Fruit fly (Drosophila melanogaster) whole organism, embryonic: ENCODE measurements around the gene CG33640.

Experiments
- B-H1 ChIP-seq: fragments of 200-800 bp; sonication (Bioruptor generic); IDR thresholded peaks from 3 replicates; pipeline ENCODE4 v1.3.6; 2022; ENCODE audit warnings: missing biosample characterization, missing genetic modification characterization
- Blimp-1 ChIP-seq: fragments of 200-800 bp; sonication (Bioruptor generic); optimal IDR thresholded peaks from 3 replicates; lab custom pipeline; 2018; ENCODE audit warnings: missing biosample characterization, missing genetic modification characterization, mild to moderate bottlenecking, moderate library complexity, missing genetic modification reagents
- BtbVII ChIP-seq: fragments of 200-800 bp; sonication (Bioruptor generic); optimal IDR thresholded peaks from 3 replicates; lab custom pipeline; 2017; ENCODE audit warnings: missing biosample characterization, mild to moderate bottlenecking, missing genetic modification characterization
- C15 ChIP-seq: fragments of 200-800 bp; sonication (Bioruptor generic); IDR thresholded peaks from 3 replicates; pipeline ENCODE4 v1.3.6; 2022; ENCODE audit warnings: missing biosample characterization, missing genetic modification characterization
- CG10209 ChIP-seq: fragments of 200-800 bp; sonication (Bioruptor generic); optimal IDR thresholded peaks from 3 replicates; lab custom pipeline; 2017; ENCODE audit warnings: missing biosample characterization, mild to moderate bottlenecking, missing genetic modification characterization, missing genetic modification reagents
- CG11093 ChIP-seq: fragments of 200-800 bp; sonication (Bioruptor generic); IDR thresholded peaks from 3 replicates; pipeline ENCODE4 v1.3.6; 2022; ENCODE audit warnings: missing biosample characterization, missing genetic modification characterization
- CG12104 ChIP-seq: fragments of 200-800 bp; sonication (Bioruptor generic); optimal IDR thresholded peaks from 3 replicates; lab custom pipeline; 2016; ENCODE audit warnings: missing biosample characterization, missing genetic modification characterization
- CG1233 ChIP-seq: fragments of 200-800 bp; sonication (Bioruptor generic); optimal IDR thresholded peaks from 4 replicates; lab custom pipeline; 2018; ENCODE audit warnings: missing biosample characterization, mild to moderate bottlenecking, missing genetic modification characterization
- CG13894 ChIP-seq: fragments of 200-800 bp; sonication (Bioruptor generic); optimal IDR thresholded peaks from 3 replicates; lab custom pipeline; 2018; ENCODE audit warnings: missing biosample characterization, mild to moderate bottlenecking, missing genetic modification characterization, moderate library complexity
- CG14441 ChIP-seq: fragments of 200-800 bp; sonication (Bioruptor generic); IDR thresholded peaks from 2 replicates; pipeline ENCODE4 v1.3.6; 2022; ENCODE audit warnings: missing biosample characterization, missing genetic modification characterization
- CG1529 ChIP-seq: fragments of 200-800 bp; sonication (Bioruptor generic); optimal IDR thresholded peaks from 3 replicates; lab custom pipeline; 2018; ENCODE audit warnings: missing biosample characterization, missing genetic modification characterization
- CG15479 ChIP-seq: fragments of 200-800 bp; sonication (Bioruptor generic); optimal IDR thresholded peaks from 3 replicates; lab custom pipeline; 2019; ENCODE audit warnings: missing biosample characterization, mild to moderate bottlenecking, missing genetic modification characterization, moderate library complexity
- CG16863 ChIP-seq: fragments of 200-800 bp; sonication (Bioruptor generic); optimal IDR thresholded peaks from 3 replicates; lab custom pipeline; 2016; ENCODE audit warnings: missing biosample characterization, missing genetic modification characterization
- CG17361 ChIP-seq: fragments of 200-800 bp; sonication (Bioruptor generic); IDR thresholded peaks from 3 replicates; pipeline ENCODE4 v1.3.6; 2022; ENCODE audit warnings: missing biosample characterization, missing genetic modification characterization
- CG17802 ChIP-seq: fragments of 200-800 bp; sonication (Bioruptor generic); optimal IDR thresholded peaks from 2 replicates; lab custom pipeline; 2018; ENCODE audit warnings: missing biosample characterization, mild to moderate bottlenecking, missing genetic modification characterization, moderate library complexity
- CG18011 ChIP-seq: fragments of 200-800 bp; sonication (Bioruptor generic); optimal IDR thresholded peaks from 2 replicates; lab custom pipeline; 2017; ENCODE audit warnings: missing biosample characterization, missing genetic modification characterization, mild to moderate bottlenecking, moderate library complexity, missing genotype
- CG2889 ChIP-seq: fragments of 200-800 bp; sonication (Bioruptor generic); IDR thresholded peaks from 3 replicates; pipeline ENCODE4 v1.3.6; 2022; ENCODE audit warnings: missing biosample characterization, missing genetic modification characterization
- CG30431 ChIP-seq: fragments of 200-800 bp; sonication (Bioruptor generic); optimal IDR thresholded peaks from 2 replicates; lab custom pipeline; 2017; ENCODE audit warnings: missing biosample characterization, missing genetic modification characterization
- CG31224 ChIP-seq: fragments of 200-800 bp; sonication (Bioruptor generic); IDR thresholded peaks from 2 replicates; pipeline ENCODE4 v1.3.6; 2022; ENCODE audit warnings: missing biosample characterization, missing genetic modification characterization
- CG42726 ChIP-seq: fragments of 200-800 bp; sonication (Bioruptor generic); IDR thresholded peaks from 2 replicates; pipeline ENCODE4 v1.3.6; 2022; ENCODE audit warnings: missing biosample characterization, missing genetic modification characterization; ENCODE audit not compliant: partially characterized antibody
- CG4328 ChIP-seq: fragments of 200-800 bp; sonication (Bioruptor generic); optimal IDR thresholded peaks from 3 replicates; lab custom pipeline; 2017; ENCODE audit warnings: missing biosample characterization, missing genetic modification reagents, missing genetic modification characterization
- CG6272 ChIP-seq: fragments of 200-800 bp; sonication (Bioruptor generic); IDR thresholded peaks from 2 replicates; pipeline ENCODE4 v1.3.6; 2022; ENCODE audit warnings: missing biosample characterization, missing genetic modification characterization
- CG6765 ChIP-seq: fragments of 200-800 bp; sonication (Bioruptor generic); optimal IDR thresholded peaks from 3 replicates; lab custom pipeline; 2017; ENCODE audit warnings: missing biosample characterization, mild to moderate bottlenecking, missing genetic modification characterization
- CG6791 ChIP-seq: fragments of 200-800 bp; sonication (Bioruptor generic); IDR thresholded peaks from 3 replicates; pipeline ENCODE4 v1.3.6; 2022; ENCODE audit warnings: missing biosample characterization, missing genetic modification characterization; ENCODE audit not compliant: partially characterized antibody
- CG7839 ChIP-seq: fragments of 200-800 bp; sonication (Bioruptor generic); optimal IDR thresholded peaks from 3 replicates; lab custom pipeline; 2018; ENCODE audit warnings: missing biosample characterization, mild to moderate bottlenecking, missing genetic modification characterization, moderate library complexity
- Dbx ChIP-seq: fragments of 200-800 bp; sonication (Bioruptor generic); IDR thresholded peaks from 3 replicates; pipeline ENCODE4 v1.3.6; 2022; ENCODE audit warnings: missing biosample characterization, missing genetic modification characterization
- Elba2 ChIP-seq: fragments of 200-800 bp; sonication (Bioruptor generic); optimal IDR thresholded peaks from 3 replicates; lab custom pipeline; 2016; ENCODE audit warnings: missing biosample characterization, missing genetic modification characterization
- Hand ChIP-seq: fragments of 200-800 bp; sonication (Bioruptor generic); optimal IDR thresholded peaks from 2 replicates; lab custom pipeline; 2017; ENCODE audit warnings: mild to moderate bottlenecking, missing biosample characterization, missing genetic modification reagents, missing genetic modification characterization
- Kr ChIP-seq: fragments of 200-800 bp; sonication (Bioruptor generic); optimal IDR thresholded peaks from 2 replicates; lab custom pipeline; 2017; ENCODE audit warnings: missing biosample characterization, mild to moderate bottlenecking, missing genetic modification characterization
- Lim3 ChIP-seq: fragments of 200-800 bp; sonication (Bioruptor generic); IDR thresholded peaks from 2 replicates; pipeline ENCODE4 v1.3.6; 2022; ENCODE audit warnings: missing biosample characterization, missing genetic modification characterization
- MBD-R2 ChIP-seq: fragments of 200-800 bp; sonication (Bioruptor generic); IDR thresholded peaks from 2 replicates; pipeline ENCODE4 v1.3.6; 2022; ENCODE audit warnings: missing biosample characterization, missing genetic modification characterization
- Pdp1 ChIP-seq, 2 experiments: fragments of 200-800 bp; sonication (Bioruptor generic); optimal IDR thresholded peaks; 3 replicates each; lab custom pipeline; 2016; ENCODE audit warnings: missing biosample characterization in 2 of 2, missing genetic modification characterization in 2 of 2, mild to moderate bottlenecking in 1 of 2, moderate library complexity in 1 of 2
- Side ChIP-seq: fragments of 200-800 bp; sonication (Bioruptor generic); optimal IDR thresholded peaks from 2 replicates; lab custom pipeline; 2016; ENCODE audit warnings: missing biosample characterization, missing genetic modification characterization
- Sox102F ChIP-seq: fragments of 200-800 bp; sonication (Bioruptor generic); optimal IDR thresholded peaks from 2 replicates; lab custom pipeline; 2018; ENCODE audit warnings: missing biosample characterization, mild to moderate bottlenecking, missing genetic modification characterization, moderate library complexity
- cato ChIP-seq: fragments of 200-800 bp; sonication (Bioruptor generic); optimal IDR thresholded peaks from 2 replicates; lab custom pipeline; 2016; ENCODE audit warnings: missing biosample characterization, missing genetic modification characterization, borderline replicate concordance
- dm ChIP-seq: fragments of 200-800 bp; sonication (Bioruptor generic); optimal IDR thresholded peaks from 3 replicates; lab custom pipeline; 2016; ENCODE audit warnings: missing biosample characterization, missing genetic modification characterization
- dmrt11E ChIP-seq: fragments of 200-800 bp; sonication (Bioruptor generic); optimal IDR thresholded peaks from 3 replicates; lab custom pipeline; 2018; ENCODE audit warnings: missing biosample characterization, mild to moderate bottlenecking, missing genetic modification characterization, moderate library complexity
- fu2 ChIP-seq: fragments of 200-800 bp; sonication (Bioruptor generic); optimal IDR thresholded peaks from 2 replicates; lab custom pipeline; 2016; ENCODE audit warnings: missing biosample characterization, missing genetic modification characterization
- gce ChIP-seq: fragments of 200-800 bp; sonication (Bioruptor generic); IDR thresholded peaks from 3 replicates; pipeline ENCODE4 v1.3.6; 2022; ENCODE audit warnings: missing biosample characterization, missing genetic modification characterization
- ken ChIP-seq: fragments of 200-800 bp; sonication (Bioruptor generic); IDR thresholded peaks from 3 replicates; pipeline ENCODE4 v1.3.6; 2022; ENCODE audit warnings: missing biosample characterization, missing genetic modification characterization
- nau ChIP-seq: fragments of 200-800 bp; sonication (Bioruptor generic); optimal IDR thresholded peaks from 3 replicates; lab custom pipeline; 2017; ENCODE audit warnings: missing biosample characterization, mild to moderate bottlenecking, missing genetic modification characterization, missing genetic modification reagents
- p53 ChIP-seq: fragments of 200-800 bp; sonication (Bioruptor generic); optimal IDR thresholded peaks from 2 replicates; lab custom pipeline; 2016; ENCODE audit warnings: missing biosample characterization, missing genetic modification characterization
- peb ChIP-seq: fragments of 200-800 bp; sonication (Bioruptor generic); IDR thresholded peaks from 2 replicates; pipeline ENCODE4 v1.3.6; 2022; ENCODE audit warnings: missing biosample characterization, missing genetic modification characterization
- pnt ChIP-seq: fragments of 200-800 bp; sonication (Bioruptor generic); optimal IDR thresholded peaks from 3 replicates; lab custom pipeline; 2016; ENCODE audit warnings: missing biosample characterization, missing genetic modification characterization
- ro ChIP-seq: fragments of 200-800 bp; sonication (Bioruptor generic); IDR thresholded peaks from 2 replicates; pipeline ENCODE4 v1.3.6; 2022; ENCODE audit warnings: missing biosample characterization, missing genetic modification characterization
- sc ChIP-seq, 3 experiments: fragments of >200 bp in 2 of 3; fragments of 200-800 bp in 1 of 3; sonication (Bioruptor generic) in 1 of 3; optimal IDR thresholded peaks; 2 replicates in 2 of 3; 3 replicates in 1 of 3; lab custom pipeline; 2017; ENCODE audit warnings: mild to moderate bottlenecking in 1 of 3, missing biosample characterization in 1 of 3, missing genetic modification characterization in 1 of 3, missing genetic modification reagents in 1 of 3
- shn ChIP-seq: fragments of 200-800 bp; sonication (Bioruptor generic); optimal IDR thresholded peaks from 3 replicates; lab custom pipeline; 2016; ENCODE audit warnings: missing biosample characterization, missing genetic modification characterization
- slp2 ChIP-seq: fragments of 200-800 bp; sonication (Bioruptor generic); optimal IDR thresholded peaks from 2 replicates; lab custom pipeline; 2016; ENCODE audit warnings: missing biosample characterization, missing genetic modification characterization

CG33640 gene

dm6 chr2L:13514945-13515687 is 12.5 kb upstream of the CG33640 start (continued):
- no peak for TF ChIP-seq CG15479 (GFP tag; lab: Kevin White, UChicago)
- peak; percentile 1 for TF ChIP-seq dmrt11E (tag; lab: Kevin White, UChicago)
- TF ChIP-seq CG31224, result peak; percentile 77
- peak; percentile 59 for TF ChIP-seq peb (GFP tag; lab: Robert Waterston, UW)
- TF ChIP-seq CG12104 (GFP tag; lab: Kevin White, UChicago), result peak; percentile 76
- no peak for TF ChIP-seq ken (GFP tag; lab: Robert Waterston, UW)
- TF ChIP-seq Kr (GFP tag; lab: Kevin White, UChicago), result no peak
- no peak for TF ChIP-seq Hand (GFP tag; lab: Kevin White, UChicago)
- peak; percentile 66 for TF ChIP-seq pnt
- TF ChIP-seq CG16863 (GFP tag; lab: Kevin White, UChicago), result peak; percentile 44
- TF ChIP-seq Side, result peak; percentile 73
- TF ChIP-seq shn (GFP tag; lab: Kevin White, UChicago), result peak; percentile 39
- peak; percentile 55 for TF ChIP-seq nau (GFP tag; lab: Kevin White, UChicago)
- TF ChIP-seq CG6272, result no peak; the same call in 1 of the 2 replicates
- no peak for TF ChIP-seq CG13894
- peak; percentile 79 for TF ChIP-seq Blimp-1
- TF ChIP-seq ro (GFP tag; lab: Robert Waterston, UW), result no peak
- TF ChIP-seq cato (GFP tag; lab: Kevin White, UChicago), result no peak
- TF ChIP-seq Lim3, result no peak
- no peak for TF ChIP-seq CG1529 (GFP tag; lab: Kevin White, UChicago)
- TF ChIP-seq CG18011, result no peak
- TF ChIP-seq CG6765 (GFP tag; lab: Kevin White, UChicago), result no peak
- no peak; the same call in 1 of the 2 replicates for TF ChIP-seq MBD-R2 (GFP tag; lab: Robert Waterston, UW)
- TF ChIP-seq CG17361, result peak; percentile 91
- peak; percentile 34; the same call in 2 of the 3 replicates for TF ChIP-seq Dbx (GFP tag; lab: Robert Waterston, UW)
- TF ChIP-seq Pdp1 (GFP tag; optimal IDR thresholded peaks at IDR 0.05; lab: Kevin White, UChicago), result peak; percentile 62 to 86
- peak; percentile 76 for TF ChIP-seq gce
- peak; percentile 3 for TF ChIP-seq CG10209 (GFP tag; lab: Kevin White, UChicago)
- peak; percentile 72 for TF ChIP-seq CG1233
- TF ChIP-seq slp2 (GFP tag; lab: Kevin White, UChicago), result peak; percentile 54
- TF ChIP-seq CG4328 (GFP tag; lab: Kevin White, UChicago), result no peak
- TF ChIP-seq B-H1, result peak; percentile 76
- peak; percentile 86 for TF ChIP-seq CG7839
- peak; percentile 52 for TF ChIP-seq BtbVII
- TF ChIP-seq Elba2 (GFP tag; lab: Kevin White, UChicago), result no peak
- peak; percentile 9 for TF ChIP-seq fu2 (GFP tag; lab: Kevin White, UChicago)
- 0 out of 3 replicates have a peak, but pooled peaks have one; percentile 3 for TF ChIP-seq CG2889 (GFP tag; lab: Robert Waterston, UW)
- peak; percentile 44 for TF ChIP-seq CG30431 (GFP tag; lab: Kevin White, UChicago)
- TF ChIP-seq CG14441 (GFP tag; lab: Robert Waterston, UW), result peak; percentile 88
- TF ChIP-seq CG11093 (GFP tag; lab: Robert Waterston, UW), result peak; percentile 72
- TF ChIP-seq Sox102F (GFP tag; lab: Kevin White, UChicago), result peak; percentile 73
- no peak for TF ChIP-seq CG6791
- peak; percentile 51 for TF ChIP-seq dm (GFP tag; lab: Kevin White, UChicago)
- TF ChIP-seq C15, result peak; percentile 62; the same call in 1 of the 3 replicates
- no peak for TF ChIP-seq CG42726 (GFP tag; lab: Robert Waterston, UW)
- peak; percentile 66 for TF ChIP-seq CG17802 (tag; lab: Kevin White, UChicago)
- peak; percentile 56 for TF ChIP-seq p53 (GFP tag; lab: Kevin White, UChicago)
- no peak for TF ChIP-seq sc (optimal IDR thresholded peaks at IDR 0.05; lab: Kevin White, UChicago)
- no peak for TF ChIP-seq sc (GFP tag; optimal IDR thresholded peaks at IDR 0.05; lab: Kevin White, UChicago)
